Fruit fly (Drosophila melanogaster) whole organism, embryonic: ENCODE data around the gene CG14960.

Experiments used
- ATbp ChIP-seq: fragments of 200-800 bp; sonication (Bioruptor generic); optimal IDR thresholded peaks from 2 replicates; lab custom pipeline; 2017; ENCODE audit warnings: missing biosample characterization, mild to moderate bottlenecking, missing genetic modification characterization, missing genetic modification reagents
- Atf6 ChIP-seq: fragments of 200-800 bp; sonication (Bioruptor generic); IDR thresholded peaks from 2 replicates; pipeline ENCODE4 v1.3.6; 2022; ENCODE audit warnings: missing biosample characterization, missing genetic modification characterization
- Bdp1 ChIP-seq: fragments of 200-800 bp; sonication (Bioruptor generic); optimal IDR thresholded peaks from 3 replicates; lab custom pipeline; 2016; ENCODE audit warnings: missing biosample characterization, missing genetic modification characterization
- BtbVII ChIP-seq: fragments of 200-800 bp; sonication (Bioruptor generic); optimal IDR thresholded peaks from 3 replicates; lab custom pipeline; 2017; ENCODE audit warnings: missing biosample characterization, mild to moderate bottlenecking, missing genetic modification characterization
- CG1024 ChIP-seq: fragments of 200-800 bp; sonication (Bioruptor generic); IDR thresholded peaks from 2 replicates; pipeline ENCODE4 v1.3.6; 2022; ENCODE audit warnings: missing biosample characterization, missing genetic modification characterization
- CG10979 ChIP-seq: fragments of 200-800 bp; sonication (Bioruptor generic); optimal IDR thresholded peaks from 2 replicates; lab custom pipeline; 2018; ENCODE audit warnings: missing biosample characterization, mild to moderate bottlenecking, missing genetic modification characterization, moderate library complexity
- CG12219 ChIP-seq: fragments of 200-800 bp; sonication (Bioruptor generic); optimal IDR thresholded peaks from 3 replicates; lab custom pipeline; 2018; ENCODE audit warnings: missing biosample characterization, mild to moderate bottlenecking, missing genetic modification characterization
- CG12659 ChIP-seq: fragments of 200-800 bp; sonication (Bioruptor generic); optimal IDR thresholded peaks from 3 replicates; lab custom pipeline; 2017; ENCODE audit warnings: mild to moderate bottlenecking, missing biosample characterization, missing genetic modification reagents, missing genetic modification characterization
- CG14050 ChIP-seq: fragments of 200-800 bp; sonication (Bioruptor generic); IDR thresholded peaks from 3 replicates; pipeline ENCODE4 v1.3.6; 2022; ENCODE audit warnings: missing biosample characterization, missing genetic modification characterization
- CG15073 ChIP-seq: fragments of 200-800 bp; sonication (Bioruptor generic); optimal IDR thresholded peaks from 2 replicates; lab custom pipeline; 2016; ENCODE audit warnings: missing biosample characterization, missing genetic modification characterization
- CG16863 ChIP-seq: fragments of 200-800 bp; sonication (Bioruptor generic); optimal IDR thresholded peaks from 3 replicates; lab custom pipeline; 2016; ENCODE audit warnings: missing biosample characterization, missing genetic modification characterization
- CG17912 ChIP-seq: fragments of 200-800 bp; sonication (Bioruptor generic); optimal IDR thresholded peaks from 2 replicates; lab custom pipeline; 2018; ENCODE audit warnings: missing biosample characterization, mild to moderate bottlenecking, missing genetic modification characterization
- CG2120 ChIP-seq: fragments of 200-800 bp; sonication (Bioruptor generic); optimal IDR thresholded peaks from 3 replicates; lab custom pipeline; 2016; ENCODE audit warnings: missing biosample characterization, missing genetic modification characterization
- CG3281 ChIP-seq: fragments of 200-800 bp; sonication (Bioruptor generic); optimal IDR thresholded peaks from 3 replicates; lab custom pipeline; 2017; ENCODE audit warnings: missing biosample characterization, mild to moderate bottlenecking, missing genetic modification characterization
- CG4617 ChIP-seq: fragments of 200-800 bp; sonication (Bioruptor generic); optimal IDR thresholded peaks from 3 replicates; lab custom pipeline; 2016; ENCODE audit warnings: missing biosample characterization, missing genetic modification characterization, borderline replicate concordance
- CG7357 ChIP-seq: fragments of 200-800 bp; sonication (Bioruptor generic); IDR thresholded peaks from 3 replicates; pipeline ENCODE4 v1.3.6; 2022; ENCODE audit warnings: missing biosample characterization, missing genetic modification characterization
- CG8388 ChIP-seq: fragments of 200-800 bp; sonication (Bioruptor generic); optimal IDR thresholded peaks from 2 replicates; lab custom pipeline; 2019; ENCODE audit warnings: missing biosample characterization, mild to moderate bottlenecking, missing genetic modification characterization, moderate library complexity
- CG9817 ChIP-seq: fragments of 200-800 bp; sonication (Bioruptor generic); optimal IDR thresholded peaks from 2 replicates; lab custom pipeline; 2018; ENCODE audit warnings: missing biosample characterization, mild to moderate bottlenecking, missing genetic modification characterization, moderate library complexity
- Chrac-16 ChIP-seq: fragments of 200-800 bp; sonication (Bioruptor generic); optimal IDR thresholded peaks from 3 replicates; lab custom pipeline; 2016; ENCODE audit warnings: missing biosample characterization, missing genetic modification characterization
- CoRest ChIP-seq: fragments of 200-800 bp; sonication (Bioruptor generic); optimal IDR thresholded peaks from 3 replicates; lab custom pipeline; 2018; ENCODE audit warnings: missing biosample characterization, mild to moderate bottlenecking, missing genetic modification characterization, moderate library complexity
- D19A ChIP-seq: fragments of 200-800 bp; optimal IDR thresholded peaks from 3 replicates; lab custom pipeline; 2019; ENCODE audit warnings: missing biosample characterization, mild to moderate bottlenecking, missing genetic modification characterization, moderate library complexity
- Fer2 ChIP-seq: fragments of 200-800 bp; sonication (Bioruptor generic); optimal IDR thresholded peaks from 2 replicates; lab custom pipeline; 2018; ENCODE audit warnings: missing biosample characterization, mild to moderate bottlenecking, missing genetic modification characterization, moderate library complexity
- Gug ChIP-seq: fragments of 200-800 bp; sonication (Bioruptor generic); IDR thresholded peaks from 4 replicates; pipeline ENCODE4 v1.3.6; 2022; ENCODE audit warnings: missing biosample characterization, missing genetic modification characterization
- H15 ChIP-seq: fragments of 200-800 bp; sonication (Bioruptor generic); IDR thresholded peaks from 3 replicates; pipeline ENCODE4 v1.3.6; 2022; ENCODE audit warnings: missing biosample characterization, missing genetic modification characterization
- Hr3 ChIP-seq: fragments of 200-800 bp; sonication (Bioruptor generic); optimal IDR thresholded peaks from 3 replicates; lab custom pipeline; 2016; ENCODE audit warnings: missing biosample characterization, missing genetic modification characterization
- Kr ChIP-seq: fragments of 200-800 bp; sonication (Bioruptor generic); optimal IDR thresholded peaks from 2 replicates; lab custom pipeline; 2017; ENCODE audit warnings: missing biosample characterization, mild to moderate bottlenecking, missing genetic modification characterization
- Mad ChIP-seq: fragments of 200-800 bp; sonication (Bioruptor generic); optimal IDR thresholded peaks from 2 replicates; lab custom pipeline; 2016; ENCODE audit warnings: missing biosample characterization, missing genetic modification characterization
- Nf-YA ChIP-seq: fragments of 200-800 bp; sonication (Bioruptor generic); IDR thresholded peaks from 2 replicates; pipeline ENCODE4 v1.3.6; 2022; ENCODE audit warnings: missing biosample characterization, missing genetic modification characterization
- Opbp ChIP-seq: fragments of 200-800 bp; sonication (Bioruptor generic); IDR thresholded peaks from 3 replicates; pipeline ENCODE4 v1.3.6; 2022; ENCODE audit warnings: missing biosample characterization, missing genetic modification characterization; ENCODE audit not compliant: partially characterized antibody
- Rfx ChIP-seq: fragments of 200-800 bp; sonication (Bioruptor generic); IDR thresholded peaks from 2 replicates; pipeline ENCODE4 v1.3.6; 2022; ENCODE audit warnings: missing biosample characterization, missing genetic modification characterization
- Taf1 ChIP-seq: fragments of 200-800 bp; sonication (Bioruptor generic); IDR thresholded peaks from 2 replicates; pipeline ENCODE4 v1.3.6; 2022; ENCODE audit warnings: missing biosample characterization, missing genetic modification characterization
- Vsx1 ChIP-seq: fragments of 200-800 bp; sonication (Bioruptor generic); optimal IDR thresholded peaks from 2 replicates; lab custom pipeline; 2017; ENCODE audit warnings: missing biosample characterization, mild to moderate bottlenecking, missing genetic modification characterization, missing genetic modification reagents
- Xbp1 ChIP-seq: fragments of 200-800 bp; sonication (Bioruptor generic); optimal IDR thresholded peaks from 3 replicates; lab custom pipeline; 2016; ENCODE audit warnings: missing biosample characterization, mild to moderate bottlenecking, missing genetic modification characterization
- ab ChIP-seq: fragments of 200-800 bp; sonication (Bioruptor generic); optimal IDR thresholded peaks from 2 replicates; lab custom pipeline; 2016; ENCODE audit warnings: missing biosample characterization, missing genetic modification characterization
- corto ChIP-seq: fragments of 200-800 bp; sonication (Bioruptor generic); optimal IDR thresholded peaks from 2 replicates; lab custom pipeline; 2016; ENCODE audit warnings: missing biosample characterization, mild to moderate bottlenecking, missing genetic modification characterization, moderate library complexity
- disco-r ChIP-seq: fragments of 200-800 bp; sonication (Bioruptor generic); optimal IDR thresholded peaks from 2 replicates; lab custom pipeline; 2016; ENCODE audit warnings: missing biosample characterization, missing genetic modification characterization
- exex ChIP-seq: fragments of 200-800 bp; sonication (Bioruptor generic); optimal IDR thresholded peaks from 4 replicates; lab custom pipeline; 2018; ENCODE audit warnings: missing biosample characterization, mild to moderate bottlenecking, missing genetic modification characterization, moderate library complexity
- fd102C ChIP-seq: fragments of 200-800 bp; sonication (Bioruptor generic); optimal IDR thresholded peaks from 2 replicates; lab custom pipeline; 2018; ENCODE audit warnings: missing biosample characterization, mild to moderate bottlenecking, missing genetic modification characterization, moderate library complexity
- fd3F ChIP-seq: fragments of 200-800 bp; sonication (Bioruptor generic); optimal IDR thresholded peaks from 2 replicates; lab custom pipeline; 2018; ENCODE audit warnings: missing biosample characterization, mild to moderate bottlenecking, missing genetic modification characterization, moderate library complexity
- fd64A ChIP-seq: fragments of 200-800 bp; sonication (Bioruptor generic); optimal IDR thresholded peaks from 3 replicates; lab custom pipeline; 2018; ENCODE audit warnings: missing biosample characterization, mild to moderate bottlenecking, missing genetic modification characterization
- fru ChIP-seq: fragments of >200 bp; optimal IDR thresholded peaks from 2 replicates; lab custom pipeline; 2017
- gce ChIP-seq: fragments of 200-800 bp; sonication (Bioruptor generic); IDR thresholded peaks from 3 replicates; pipeline ENCODE4 v1.3.6; 2022; ENCODE audit warnings: missing biosample characterization, missing genetic modification characterization
- gcm2 ChIP-seq: fragments of 200-800 bp; sonication (Bioruptor generic); optimal IDR thresholded peaks from 2 replicates; lab custom pipeline; 2016; ENCODE audit warnings: missing biosample characterization, missing genetic modification characterization
- gsb-n ChIP-seq: fragments of 200-800 bp; sonication (Bioruptor generic); optimal IDR thresholded peaks from 3 replicates; lab custom pipeline; 2018; ENCODE audit warnings: missing biosample characterization, mild to moderate bottlenecking, missing genetic modification characterization
- kah ChIP-seq: fragments of 200-800 bp; sonication (Bioruptor generic); optimal IDR thresholded peaks from 2 replicates; lab custom pipeline; 2018; ENCODE audit warnings: missing biosample characterization, mild to moderate bottlenecking, missing genetic modification characterization
- luna ChIP-seq: fragments of 200-800 bp; sonication (Bioruptor generic); optimal IDR thresholded peaks from 2 replicates; lab custom pipeline; 2016; ENCODE audit warnings: missing biosample characterization, missing genetic modification characterization
- oc ChIP-seq: fragments of 200-800 bp; sonication (Bioruptor generic); optimal IDR thresholded peaks from 2 replicates; lab custom pipeline; 2018; ENCODE audit warnings: missing biosample characterization, mild to moderate bottlenecking, missing genetic modification characterization, moderate library complexity
- schlank ChIP-seq: fragments of 200-800 bp; sonication (Bioruptor generic); optimal IDR thresholded peaks from 2 replicates; lab custom pipeline; 2018; ENCODE audit warnings: missing biosample characterization, mild to moderate bottlenecking, missing genetic modification characterization
- seq ChIP-seq: fragments of 200-800 bp; sonication (Bioruptor generic); IDR thresholded peaks from 2 replicates; pipeline ENCODE4 v1.3.6; 2022; ENCODE audit warnings: missing biosample characterization, missing genetic modification characterization
- sim ChIP-seq: fragments of 200-800 bp; sonication (Bioruptor generic); IDR thresholded peaks from 2 replicates; pipeline ENCODE4 v1.3.6; 2022; ENCODE audit warnings: missing biosample characterization, missing genetic modification characterization
- sob ChIP-seq: fragments of 200-800 bp; sonication (Bioruptor generic); IDR thresholded peaks from 2 replicates; pipeline ENCODE4 v1.3.6; 2022; ENCODE audit warnings: missing biosample characterization, missing genetic modification characterization
- tll ChIP-seq, 2 experiments: fragments of 200-800 bp in 1 of 2; fragments of >200 bp in 1 of 2; sonication (Bioruptor generic) in 1 of 2; optimal IDR thresholded peaks; 2 replicates each; lab custom pipeline; 2017 to 2019; ENCODE audit warnings: missing biosample characterization in 2 of 2, missing genetic modification characterization in 2 of 2, mild to moderate bottlenecking in 1 of 2, moderate library complexity in 1 of 2

Gene CG14960

DNA sequence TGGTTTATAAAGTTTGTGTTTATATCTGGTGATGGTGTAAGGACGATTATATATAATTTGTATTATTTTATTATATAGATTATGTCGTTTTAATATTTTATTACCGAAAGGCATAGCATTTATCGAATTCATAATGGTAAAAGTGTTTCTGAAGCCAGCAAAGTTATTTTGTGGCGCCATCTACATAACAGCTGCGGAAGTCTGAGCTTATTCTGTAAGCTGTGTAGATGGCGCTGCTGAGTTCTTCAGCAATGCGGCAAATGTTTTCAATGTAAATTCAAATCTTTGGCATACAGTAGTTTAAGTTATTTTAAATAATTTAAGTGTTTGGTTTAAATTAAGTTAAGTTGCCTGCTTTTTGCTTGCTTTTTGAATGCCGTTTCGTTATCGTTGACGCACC lies 17.6 kb downstream of the CG14960 start (continued):
- TF ChIP-seq disco-r: no peak
- no peak for TF ChIP-seq seq (GFP tag; lab: Robert Waterston, UW)
- TF ChIP-seq ATbp (GFP tag; lab: Kevin White, UChicago): no peak
- no peak for TF ChIP-seq Chrac-16 (GFP tag; lab: Kevin White, UChicago)
- TF ChIP-seq CoRest: no peak
- TF ChIP-seq CG3281 (GFP tag; lab: Kevin White, UChicago): no peak
- peak; percentile 53; the same call in 1 of the 2 replicates for TF ChIP-seq sob (GFP tag; lab: Robert Waterston, UW)
- TF ChIP-seq tll (GFP tag; optimal IDR thresholded peaks at IDR 0.05; lab: Kevin White, UChicago): no peak
- TF ChIP-seq kah (GFP tag; lab: Kevin White, UChicago): no peak
- peak; percentile 18; the same call in 1 of the 3 replicates for TF ChIP-seq Opbp (GFP tag; lab: Robert Waterston, UW)
- TF ChIP-seq oc (tag; lab: Kevin White, UChicago): no peak
- no peak for TF ChIP-seq exex (tag; lab: Kevin White, UChicago)
- TF ChIP-seq CG9817 (tag; lab: Kevin White, UChicago): no peak
- no peak for TF ChIP-seq luna (GFP tag; lab: Kevin White, UChicago)
- no peak for TF ChIP-seq gce (GFP tag; lab: Robert Waterston, UW)
- no peak for TF ChIP-seq CG12219 (GFP tag; lab: Kevin White, UChicago)
- TF ChIP-seq H15 (GFP tag; lab: Robert Waterston, UW): peak; percentile 42; the same call in 1 of the 3 replicates
- no peak for TF ChIP-seq Nf-YA (GFP tag; lab: Robert Waterston, UW)
- no peak for TF ChIP-seq CG4617
- no peak for TF ChIP-seq fd64A (GFP tag; lab: Kevin White, UChicago)
- no peak for TF ChIP-seq CG17912 (GFP tag; lab: Kevin White, UChicago)
- TF ChIP-seq Mad (GFP tag; lab: Kevin White, UChicago): no peak
- TF ChIP-seq Gug (GFP tag; lab: Robert Waterston, UW): peak; percentile 29; the same call in 1 of the 4 replicates
- TF ChIP-seq Bdp1 (GFP tag; lab: Kevin White, UChicago): no peak
- TF ChIP-seq CG16863 (GFP tag; lab: Kevin White, UChicago): no peak
- TF ChIP-seq schlank: no peak
- TF ChIP-seq Hr3 (GFP tag; lab: Kevin White, UChicago): no peak
- TF ChIP-seq fru (lab: Kevin White, UChicago): no peak
- TF ChIP-seq D19A (tag; lab: Kevin White, UChicago): no peak
- TF ChIP-seq CG7357 (GFP tag; lab: Robert Waterston, UW): no peak
- TF ChIP-seq CG8388: no peak
- no peak for TF ChIP-seq corto (GFP tag; lab: Kevin White, UChicago)
- TF ChIP-seq CG14050 (GFP tag; lab: Robert Waterston, UW): no peak
- TF ChIP-seq Fer2 (tag; lab: Kevin White, UChicago): no peak
- peak; percentile 36 for TF ChIP-seq CG10979 (tag; lab: Kevin White, UChicago)
- TF ChIP-seq Taf1 (GFP tag; lab: Robert Waterston, UW): no peak
- TF ChIP-seq gsb-n (tag; lab: Kevin White, UChicago): no peak
- TF ChIP-seq CG2120 (GFP tag; lab: Kevin White, UChicago): no peak
- no peak for TF ChIP-seq BtbVII (GFP tag; lab: Kevin White, UChicago)
- peak; percentile 31 for TF ChIP-seq Xbp1 (GFP tag; lab: Kevin White, UChicago)
- TF ChIP-seq CG15073 (GFP tag; lab: Kevin White, UChicago): no peak
- no peak for TF ChIP-seq fd102C
- TF ChIP-seq gcm2 (GFP tag; lab: Kevin White, UChicago): no peak
- no peak for TF ChIP-seq Vsx1 (GFP tag; lab: Kevin White, UChicago)
- TF ChIP-seq Rfx (GFP tag; lab: Robert Waterston, UW): peak; percentile 83
- no peak for TF ChIP-seq ab
- TF ChIP-seq sim (GFP tag; lab: Robert Waterston, UW): no peak
- no peak for TF ChIP-seq Kr (GFP tag; lab: Kevin White, UChicago)
- TF ChIP-seq Atf6: no peak
- TF ChIP-seq CG12659 (GFP tag; lab: Kevin White, UChicago): no peak
- no peak for TF ChIP-seq fd3F (GFP tag; lab: Kevin White, UChicago)
- TF ChIP-seq CG1024 (GFP tag; lab: Robert Waterston, UW): peak; percentile 67
